Fruit fly (Drosophila melanogaster): ENCODE results near the gene CG32110.
A peak's percentile ranks its signal among the peaks of the same experiment; 100 is the strongest.

The CG32110 gene

DNA sequence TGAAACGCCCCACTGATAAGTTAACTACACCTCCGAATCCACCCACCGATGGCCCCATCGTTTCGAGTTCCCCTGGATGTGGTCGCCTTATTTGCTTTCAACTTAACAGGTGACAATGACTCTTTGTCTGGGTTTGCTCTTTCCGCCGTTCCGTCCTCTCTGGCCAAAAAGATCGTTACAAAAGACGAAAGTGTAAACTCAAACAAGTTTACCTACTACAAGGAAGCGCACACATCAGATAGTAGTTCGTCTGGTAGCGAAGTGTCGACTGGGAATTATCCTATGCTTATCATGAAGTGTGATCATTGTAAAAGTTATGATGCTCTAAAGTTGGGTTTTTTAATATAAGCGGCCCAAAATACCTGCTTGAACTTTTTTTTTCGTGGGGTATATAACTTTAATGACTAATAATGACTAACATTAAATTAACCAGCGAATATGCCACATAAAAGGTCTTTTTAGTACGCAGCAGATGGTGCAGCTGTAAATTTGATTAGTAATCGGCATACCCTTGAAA lies 9.7 kb upstream of the CG32110 start (continued):
- TF ChIP-seq Hr78 (GFP tag; optimal IDR thresholded peaks at IDR 0.05) (peak in 1 of 2 experiments; percentile 16), ATbp (GFP tag; optimal IDR thresholded peaks at IDR 0.05) (peak; percentile 62), Sox102F (GFP tag; optimal IDR thresholded peaks at IDR 0.05) (peak; percentile 48), MTF-1 (GFP tag; optimal IDR thresholded peaks at IDR 0.05; ENCODE audit: borderline replicate concordance) (peak; percentile 25), wek (GFP tag; optimal IDR thresholded peaks at IDR 0.05) (peak; percentile 37), Med (GFP tag) (peak; percentile 55), CG2120 (GFP tag; optimal IDR thresholded peaks at IDR 0.05) (peak; percentile 7), ci (GFP tag; IDR thresholded peaks at IDR 0.05) (0 out of 3 replicates have a peak, but pooled peaks have one; percentile 35), Xrp1 (GFP tag; IDR thresholded peaks at IDR 0.05) (peak; percentile 43; the same call in 1 of the 2 replicates), onecut (GFP tag; IDR thresholded peaks at IDR 0.05) (no peak), CG6689 (GFP tag; IDR thresholded peaks at IDR 0.05) (peak; percentile 29; the same call in 1 of the 2 replicates), Dad (GFP tag; optimal IDR thresholded peaks at IDR 0.05) (peak; percentile 15), CG9727 (GFP tag; optimal IDR thresholded peaks at IDR 0.05) (peak; percentile 23), CG2678 (tag; optimal IDR thresholded peaks at IDR 0.05) (peak; percentile 32), NFAT (GFP tag; IDR thresholded peaks at IDR 0.05) (no peak), nmo (GFP tag; optimal IDR thresholded peaks at IDR 0.05) (peak; percentile 16), CG17361 (GFP tag; IDR thresholded peaks at IDR 0.05) (peak; percentile 37; the same call in 1 of the 3 replicates), Neu2 (GFP tag; optimal IDR thresholded peaks at IDR 0.05; ENCODE audit: borderline replicate concordance) (no peak), CG17612 (GFP tag; IDR thresholded peaks at IDR 0.05) (no peak), CG1647 (GFP tag; optimal IDR thresholded peaks at IDR 0.05) (no peak), jumu (GFP tag; optimal IDR thresholded peaks at IDR 0.05) (peak; percentile 12), CG10147 (GFP tag; optimal IDR thresholded peaks at IDR 0.05) (no peak), fu2 (GFP tag; optimal IDR thresholded peaks at IDR 0.05) (peak; percentile 0), CrebB (tag; optimal IDR thresholded peaks at IDR 0.05) (peak; percentile 33), dmrt99B (tag; optimal IDR thresholded peaks at IDR 0.05) (peak; percentile 16), hb (GFP tag; IDR thresholded peaks at IDR 0.05; ENCODE audit: partially characterized antibody) (no peak), eve (GFP tag; optimal IDR thresholded peaks at IDR 0.05) (peak in 1 of 2 experiments; percentile 67), bsh (GFP tag; optimal IDR thresholded peaks at IDR 0.05) (peak; percentile 12 to 21), tx (GFP tag; optimal IDR thresholded peaks at IDR 0.05) (peak; percentile 5), Sox100B (GFP tag; optimal IDR thresholded peaks at IDR 0.05) (peak; percentile 35), Meics (GFP tag; optimal IDR thresholded peaks at IDR 0.05) (peak; percentile 21), fd96Cb (tag; optimal IDR thresholded peaks at IDR 0.05) (peak; percentile 1), otp (GFP tag; IDR thresholded peaks at IDR 0.05) (no peak), Ets97D (GFP tag; optimal IDR thresholded peaks at IDR 0.05) (no peak), CG17359 (tag; optimal IDR thresholded peaks at IDR 0.05) (no peak), Hr51 (GFP tag; optimal IDR thresholded peaks at IDR 0.05) (peak in 1 of 2 experiments; percentile 18), Ets65A (GFP tag) (peak; percentile 88), CG14441 (GFP tag; IDR thresholded peaks at IDR 0.05) (0 out of 2 replicates have a peak, but pooled peaks have one; percentile 6), lilli (GFP tag; optimal IDR thresholded peaks at IDR 0.05) (peak; percentile 12), Ravus (GFP tag; IDR thresholded peaks at IDR 0.05) (no peak), dysf (GFP tag; IDR thresholded peaks at IDR 0.05) (no peak), Chrac-16 (GFP tag; optimal IDR thresholded peaks at IDR 0.05) (no peak), CG2712 (tag; optimal IDR thresholded peaks at IDR 0.05) (peak; percentile 38), CG12071 (GFP tag; optimal IDR thresholded peaks at IDR 0.05) (peak; percentile 6), CG18262 (tag; optimal IDR thresholded peaks at IDR 0.05) (peak; percentile 35), Ptx1 (GFP tag; IDR thresholded peaks at IDR 0.05) (0 out of 2 replicates have a peak, but pooled peaks have one; percentile 17), D19B (GFP tag; optimal IDR thresholded peaks at IDR 0.05) (peak; percentile 87), CG34224 (GFP tag; IDR thresholded peaks at IDR 0.05; ENCODE audit: partially characterized antibody) (no peak), CG12769 (tag; optimal IDR thresholded peaks at IDR 0.05) (peak; percentile 54)

Data from whole organism, embryonic.